Comparison of ENCODE assay signal across 1 fruit fly cellular context in genomic region chr2L:15746600-15747393, dm6.
TF ChIP-seq lines count a peak whose summit lies in the region.

No protein-coding gene starts in this region.

TF ChIP-seq in whole organism, embryonic, 481 proteins besides CTCF, POLR2A, EP300 and RAD21 (continued from another document and continues in another):
- TF ChIP-seq CG6689 (GFP tag; IDR thresholded peaks at IDR 0.05; lab: Robert Waterston, UW) (peak; percentile 92), btn (GFP tag; optimal IDR thresholded peaks at IDR 0.05; lab: Kevin White, UChicago) (peak; percentile 11), dysf (GFP tag; IDR thresholded peaks at IDR 0.05; lab: Robert Waterston, UW) (peak; percentile 90), CG6654 (GFP tag; optimal IDR thresholded peaks at IDR 0.05; lab: Kevin White, UChicago) (peak; percentile 82), CG9437 (GFP tag; optimal IDR thresholded peaks at IDR 0.05; lab: Kevin White, UChicago) (peak; percentile 95), pan (optimal IDR thresholded peaks at IDR 0.05; lab: Kevin White, UChicago) (no peak), pan (GFP tag; optimal IDR thresholded peaks at IDR 0.05 in 1 of 2, IDR thresholded peaks at IDR 0.05 in 1 of 2) (peak in 1 of 2 experiments; percentile 78), bbx (GFP tag; IDR thresholded peaks at IDR 0.05; lab: Robert Waterston, UW; ENCODE audit: partially characterized antibody) (peak; percentile 29), CG9215 (GFP tag; IDR thresholded peaks at IDR 0.05; lab: Robert Waterston, UW) (peak; percentile 79), grau (tag; optimal IDR thresholded peaks at IDR 0.05; lab: Kevin White, UChicago) (peak; percentile 95), bsh (GFP tag; optimal IDR thresholded peaks at IDR 0.05; lab: Kevin White, UChicago) (peak; percentile 35 to 89), Hr39 (optimal IDR thresholded peaks at IDR 0.05; lab: Kevin White, UChicago) (no peak), CG14014 (GFP tag; IDR thresholded peaks at IDR 0.05; lab: Robert Waterston, UW) (peak; percentile 62; the same call in 1 of the 2 replicates), CG13624 (GFP tag; optimal IDR thresholded peaks at IDR 0.05; lab: Kevin White, UChicago) (no peak), wdn (GFP tag; IDR thresholded peaks at IDR 0.05; lab: Robert Waterston, UW) (0 out of 2 replicates have a peak, but pooled peaks have one; percentile 52), CG9609 (GFP tag; optimal IDR thresholded peaks at IDR 0.05; lab: Kevin White, UChicago) (no peak), Nf-YC (tag; optimal IDR thresholded peaks at IDR 0.05; lab: Kevin White, UChicago) (peak; percentile 88), CG17328 (GFP tag; IDR thresholded peaks at IDR 0.05; lab: Robert Waterston, UW) (peak; percentile 74), CG17385 (GFP tag; optimal IDR thresholded peaks at IDR 0.05; lab: Kevin White, UChicago) (peak; percentile 90), CrebB (tag; optimal IDR thresholded peaks at IDR 0.05; lab: Kevin White, UChicago) (peak; percentile 42), CG10431 (GFP tag; optimal IDR thresholded peaks at IDR 0.05; lab: Kevin White, UChicago) (peak; percentile 83), peb (GFP tag; IDR thresholded peaks at IDR 0.05; lab: Robert Waterston, UW) (peak; percentile 21; the same call in 1 of the 2 replicates), CG15601 (tag; optimal IDR thresholded peaks at IDR 0.05; lab: Kevin White, UChicago) (peak; percentile 94), CG16779 (GFP tag; IDR thresholded peaks at IDR 0.05; lab: Robert Waterston, UW) (no peak), Atf6 (GFP tag; IDR thresholded peaks at IDR 0.05; lab: Robert Waterston, UW) (peak; percentile 59; the same call in 1 of the 2 replicates), CG12155 (GFP tag; optimal IDR thresholded peaks at IDR 0.05; lab: Kevin White, UChicago) (peak; percentile 78), ara (GFP tag; IDR thresholded peaks at IDR 0.05; lab: Robert Waterston, UW) (no peak; the same call in 1 of the 2 replicates), gt (GFP tag; IDR thresholded peaks at IDR 0.05; lab: Robert Waterston, UW) (peak; percentile 66), bab2 (GFP tag; optimal IDR thresholded peaks at IDR 0.05; lab: Kevin White, UChicago) (peak; percentile 22), esg (GFP tag; conservative IDR thresholded peaks at IDR 0.05; lab: Robert Waterston, UW) (peak; percentile 82), croc (GFP tag; conservative IDR thresholded peaks at IDR 0.05; lab: Robert Waterston, UW) (peak; percentile 80), ro (GFP tag; IDR thresholded peaks at IDR 0.05; lab: Robert Waterston, UW) (no peak; the same call in 1 of the 2 replicates), gfzf (GFP tag; optimal IDR thresholded peaks at IDR 0.05; lab: Kevin White, UChicago) (no peak), CG32767 (GFP tag; IDR thresholded peaks at IDR 0.05; lab: Robert Waterston, UW) (peak; percentile 79), CG1602 (GFP tag; optimal IDR thresholded peaks at IDR 0.05; lab: Kevin White, UChicago) (peak; percentile 86), CG14441 (GFP tag; IDR thresholded peaks at IDR 0.05; lab: Robert Waterston, UW) (peak; percentile 72; the same call in 1 of the 2 replicates), CG9932 (GFP tag; IDR thresholded peaks at IDR 0.05; lab: Robert Waterston, UW) (peak; percentile 71), CG10979 (tag; optimal IDR thresholded peaks at IDR 0.05; lab: Kevin White, UChicago) (peak; percentile 94), Abd-B (GFP tag; optimal IDR thresholded peaks at IDR 0.05; lab: Kevin White, UChicago) (peak; percentile 91), phol (tag; optimal IDR thresholded peaks at IDR 0.05; lab: Kevin White, UChicago) (peak; percentile 96), CG17568 (GFP tag; optimal IDR thresholded peaks at IDR 0.05; lab: Kevin White, UChicago) (peak; percentile 35), Kr (GFP tag; optimal IDR thresholded peaks at IDR 0.05; lab: Kevin White, UChicago) (peak; percentile 37), CG4820 (GFP tag; optimal IDR thresholded peaks at IDR 0.05; lab: Kevin White, UChicago) (peak; percentile 89), NC2α (GFP tag; optimal IDR thresholded peaks at IDR 0.05; lab: Kevin White, UChicago) (no peak), NK7.1 (GFP tag; optimal IDR thresholded peaks at IDR 0.05; lab: Kevin White, UChicago) (no peak), CG12942 (GFP tag; optimal IDR thresholded peaks at IDR 0.05; lab: Kevin White, UChicago) (peak; percentile 73), scrt (GFP tag; optimal IDR thresholded peaks at IDR 0.05; lab: Kevin White, UChicago) (peak; percentile 72), CG17802 (tag; optimal IDR thresholded peaks at IDR 0.05; lab: Kevin White, UChicago) (peak; percentile 32), dm (GFP tag; optimal IDR thresholded peaks at IDR 0.05; lab: Kevin White, UChicago) (no peak), cas (GFP tag; IDR thresholded peaks at IDR 0.05; lab: Robert Waterston, UW) (peak; percentile 26; the same call in 1 of the 2 replicates), gsb (GFP tag; IDR thresholded peaks at IDR 0.05; lab: Robert Waterston, UW) (no peak), YL-1 (GFP tag; optimal IDR thresholded peaks at IDR 0.05; lab: Kevin White, UChicago) (peak; percentile 68), CG8290 (GFP tag; optimal IDR thresholded peaks at IDR 0.05; lab: Kevin White, UChicago) (peak; percentile 73), CG8290 (tag; optimal IDR thresholded peaks at IDR 0.05; lab: Kevin White, UChicago) (peak in 1 of 2 experiments; percentile 34), ci (GFP tag; IDR thresholded peaks at IDR 0.05; lab: Robert Waterston, UW) (peak; percentile 71), Ets97D (GFP tag; optimal IDR thresholded peaks at IDR 0.05; lab: Kevin White, UChicago) (no peak), E2f2 (GFP tag; IDR thresholded peaks at IDR 0.05; lab: Robert Waterston, UW) (peak; percentile 54; the same call in 1 of the 2 replicates), Lpt (GFP tag; optimal IDR thresholded peaks at IDR 0.05; lab: Kevin White, UChicago) (no peak), Ravus (GFP tag; IDR thresholded peaks at IDR 0.05; lab: Robert Waterston, UW) (peak; percentile 14; the same call in 1 of the 2 replicates), CG11560 (tag; IDR thresholded peaks at IDR 0.05; lab: Robert Waterston, UW) (peak; percentile 65; the same call in 2 of the 3 replicates), gem (tag; optimal IDR thresholded peaks at IDR 0.05; lab: Kevin White, UChicago) (peak; percentile 97), CG15479 (GFP tag; optimal IDR thresholded peaks at IDR 0.05; lab: Kevin White, UChicago) (no peak), CG17359 (tag; optimal IDR thresholded peaks at IDR 0.05; lab: Kevin White, UChicago) (peak; percentile 83), row (GFP tag; IDR thresholded peaks at IDR 0.05; lab: Robert Waterston, UW) (peak; percentile 89), tap (tag; optimal IDR thresholded peaks at IDR 0.05; lab: Kevin White, UChicago) (peak; percentile 87), sob (GFP tag; IDR thresholded peaks at IDR 0.05; lab: Robert Waterston, UW) (peak; percentile 70), CG8944 (GFP tag; optimal IDR thresholded peaks at IDR 0.05; lab: Kevin White, UChicago) (peak; percentile 30), Sry-β (GFP tag; optimal IDR thresholded peaks at IDR 0.05; lab: Kevin White, UChicago) (peak; percentile 25), CG1647 (GFP tag; optimal IDR thresholded peaks at IDR 0.05; lab: Kevin White, UChicago) (peak; percentile 17), CG6854 (GFP tag; optimal IDR thresholded peaks at IDR 0.05; lab: Kevin White, UChicago) (peak; percentile 81), Dref (GFP tag; IDR thresholded peaks at IDR 0.05; lab: Robert Waterston, UW) (peak; percentile 26; the same call in 1 of the 2 replicates), CG10565 (GFP tag; optimal IDR thresholded peaks at IDR 0.05; lab: Kevin White, UChicago) (no peak), CG10959 (GFP tag; IDR thresholded peaks at IDR 0.05; lab: Robert Waterston, UW) (peak; percentile 77), Lhr (GFP tag; optimal IDR thresholded peaks at IDR 0.05; lab: Kevin White, UChicago) (peak; percentile 55), stwl (tag; optimal IDR thresholded peaks at IDR 0.05; lab: Kevin White, UChicago) (peak; percentile 40), CG1233 (GFP tag; optimal IDR thresholded peaks at IDR 0.05; lab: Kevin White, UChicago) (peak; percentile 94), aop (GFP tag; IDR thresholded peaks at IDR 0.05; lab: Robert Waterston, UW) (peak; percentile 51; the same call in 1 of the 2 replicates), CG1529 (GFP tag; optimal IDR thresholded peaks at IDR 0.05; lab: Kevin White, UChicago) (peak; percentile 84), CG8924 (tag; optimal IDR thresholded peaks at IDR 0.05; lab: Kevin White, UChicago) (peak; percentile 96), Blimp-1 (GFP tag; optimal IDR thresholded peaks at IDR 0.05; lab: Kevin White, UChicago) (peak; percentile 89), Xrp1 (GFP tag; IDR thresholded peaks at IDR 0.05; lab: Robert Waterston, UW) (peak; percentile 91), ken (GFP tag; IDR thresholded peaks at IDR 0.05; lab: Robert Waterston, UW) (0 out of 3 replicates have a peak, but pooled peaks have one; percentile 49), Rx (GFP tag; IDR thresholded peaks at IDR 0.05; lab: Robert Waterston, UW) (peak; percentile 54), CG18262 (tag; optimal IDR thresholded peaks at IDR 0.05; lab: Kevin White, UChicago) (peak; percentile 98), chn (GFP tag; optimal IDR thresholded peaks at IDR 0.05; lab: Kevin White, UChicago) (peak; percentile 17), hkb (optimal IDR thresholded peaks at IDR 0.05; lab: Kevin White, UChicago) (no peak), hkb (GFP tag; IDR thresholded peaks at IDR 0.05; lab: Robert Waterston, UW) (peak; percentile 76), Aef1 (GFP tag; IDR thresholded peaks at IDR 0.05; lab: Robert Waterston, UW) (peak; percentile 65; the same call in 2 of the 3 replicates), Sox102F (GFP tag; optimal IDR thresholded peaks at IDR 0.05; lab: Kevin White, UChicago) (peak; percentile 93), CG4730 (GFP tag; IDR thresholded peaks at IDR 0.05; lab: Robert Waterston, UW) (peak; percentile 70), Hr78 (GFP tag; optimal IDR thresholded peaks at IDR 0.05; lab: Kevin White, UChicago) (peak in 1 of 2 experiments; percentile 71), h (optimal IDR thresholded peaks at IDR 0.05; lab: Kevin White, UChicago) (no peak), MTF-1 (GFP tag; optimal IDR thresholded peaks at IDR 0.05; lab: Kevin White, UChicago; ENCODE audit: borderline replicate concordance) (peak; percentile 29), CG11085 (GFP tag; IDR thresholded peaks at IDR 0.05; lab: Robert Waterston, UW) (no peak; the same call in 1 of the 2 replicates), gcm2 (GFP tag; optimal IDR thresholded peaks at IDR 0.05; lab: Kevin White, UChicago) (peak; percentile 32), en (GFP tag; optimal IDR thresholded peaks at IDR 0.05; lab: Kevin White, UChicago) (no peak), CG32532 (GFP tag; IDR thresholded peaks at IDR 0.05; lab: Robert Waterston, UW) (peak; percentile 84), da (GFP tag; optimal IDR thresholded peaks at IDR 0.05; lab: Kevin White, UChicago) (no peak), CG7963 (GFP tag; IDR thresholded peaks at IDR 0.05; lab: Robert Waterston, UW; ENCODE audit: partially characterized antibody) (no peak), CG14710 (tag; optimal IDR thresholded peaks at IDR 0.05; lab: Kevin White, UChicago) (peak; percentile 97), Antp (GFP tag; optimal IDR thresholded peaks at IDR 0.05; lab: Kevin White, UChicago) (peak; percentile 34), CG2712 (tag; optimal IDR thresholded peaks at IDR 0.05; lab: Kevin White, UChicago) (peak; percentile 96), Ssrp (tag; optimal IDR thresholded peaks at IDR 0.05; lab: Kevin White, UChicago) (peak; percentile 95), BEAF-32 (GFP tag; optimal IDR thresholded peaks at IDR 0.05; lab: Kevin White, UChicago) (peak; percentile 17), NFAT (GFP tag; IDR thresholded peaks at IDR 0.05; lab: Robert Waterston, UW) (peak; percentile 62), Sry-δ (GFP tag; optimal IDR thresholded peaks at IDR 0.05; lab: Kevin White, UChicago) (no peak), ash1 (GFP tag; optimal IDR thresholded peaks at IDR 0.05; lab: Kevin White, UChicago) (no peak), CG34376 (GFP tag; optimal IDR thresholded peaks at IDR 0.05; lab: Kevin White, UChicago) (no peak), pros (GFP tag; optimal IDR thresholded peaks at IDR 0.05; lab: Kevin White, UChicago) (peak; percentile 54), schlank (tag; optimal IDR thresholded peaks at IDR 0.05; lab: Kevin White, UChicago) (peak; percentile 1), CG17912 (GFP tag; optimal IDR thresholded peaks at IDR 0.05; lab: Kevin White, UChicago) (no peak), CG18476 (GFP tag; optimal IDR thresholded peaks at IDR 0.05; lab: Kevin White, UChicago) (peak; percentile 73), D (optimal IDR thresholded peaks at IDR 0.05; lab: Kevin White, UChicago) (no peak), D (GFP tag; optimal IDR thresholded peaks at IDR 0.05; lab: Kevin White, UChicago) (peak; percentile 93), CG30020 (tag; optimal IDR thresholded peaks at IDR 0.05; lab: Kevin White, UChicago) (peak; percentile 84), gsb-n (tag; optimal IDR thresholded peaks at IDR 0.05; lab: Kevin White, UChicago) (peak; percentile 93), exex (tag; optimal IDR thresholded peaks at IDR 0.05; lab: Kevin White, UChicago) (peak; percentile 69), CkIIα-i1 (GFP tag; IDR thresholded peaks at IDR 0.05; lab: Robert Waterston, UW) (no peak), CG31224 (GFP tag; IDR thresholded peaks at IDR 0.05; lab: Robert Waterston, UW) (peak; percentile 54), mirr (GFP tag; optimal IDR thresholded peaks at IDR 0.05; lab: Kevin White, UChicago) (peak; percentile 10), maf-S (GFP tag; optimal IDR thresholded peaks at IDR 0.05; lab: Kevin White, UChicago) (no peak), sc (optimal IDR thresholded peaks at IDR 0.05; lab: Kevin White, UChicago) (no peak), sc (GFP tag; optimal IDR thresholded peaks at IDR 0.05; lab: Kevin White, UChicago) (peak; percentile 93), gro (GFP tag; optimal IDR thresholded peaks at IDR 0.05; lab: Kevin White, UChicago) (no peak), CG30431 (GFP tag; optimal IDR thresholded peaks at IDR 0.05; lab: Kevin White, UChicago) (peak; percentile 84), z (GFP tag; IDR thresholded peaks at IDR 0.05; lab: Robert Waterston, UW) (no peak), HLH54F (GFP tag; optimal IDR thresholded peaks at IDR 0.05; lab: Kevin White, UChicago) (peak; percentile 44), jumu (GFP tag; optimal IDR thresholded peaks at IDR 0.05; lab: Kevin White, UChicago) (no peak), H15 (GFP tag; IDR thresholded peaks at IDR 0.05; lab: Robert Waterston, UW) (peak; percentile 61; the same call in 1 of the 3 replicates), psq (GFP tag; optimal IDR thresholded peaks at IDR 0.05; lab: Kevin White, UChicago) (peak; percentile 40), ttk (GFP tag; IDR thresholded peaks at IDR 0.05; lab: Robert Waterston, UW) (peak; percentile 77)
